Worm (Caenorhabditis elegans) whole organism, mixed stage, embryonic: ENCODE results near the gene F43B10.1.

ENCODE experiments used
- blmp-1 ChIP-seq: fragments of 150-350 bp; optimal IDR thresholded peaks from 2 replicates; lab custom pipeline; 2014; ENCODE audit warnings: missing biosample characterization, missing genetic modification characterization
- ces-1 ChIP-seq: fragments of 150-350 bp; optimal IDR thresholded peaks from 2 replicates; lab custom pipeline; 2014; ENCODE audit warnings: missing biosample characterization, missing genetic modification reagents, missing genetic modification characterization
- elt-1 ChIP-seq: sonication (generic microtip); optimal IDR thresholded peaks from 2 replicates; lab custom pipeline; 2017; ENCODE audit warnings: missing genetic modification characterization, mild to moderate bottlenecking, missing compliant biosample characterization, antibody characterized with exemption, moderate library complexity, borderline replicate concordance; ENCODE audit not compliant: insufficient read depth
- elt-3 ChIP-seq: fragments of 150-350 bp; optimal IDR thresholded peaks from 2 replicates; lab custom pipeline; 2014; ENCODE audit warnings: missing biosample characterization, missing genetic modification characterization
- mls-2 ChIP-seq: sonication (generic microtip); optimal IDR thresholded peaks from 2 replicates; lab custom pipeline; 2016; ENCODE audit warnings: mild to moderate bottlenecking, missing genetic modification characterization, moderate library complexity, missing compliant biosample characterization
- nhr-237 ChIP-seq: fragments of 150-350 bp; optimal IDR thresholded peaks from 2 replicates; lab custom pipeline; 2014; ENCODE audit warnings: missing biosample characterization, missing genetic modification characterization
- snpc-4 ChIP-seq: fragments of 150-350 bp; optimal IDR thresholded peaks from 2 replicates; lab custom pipeline; 2014; ENCODE audit warnings: missing biosample characterization, missing genetic modification characterization

DNA sequence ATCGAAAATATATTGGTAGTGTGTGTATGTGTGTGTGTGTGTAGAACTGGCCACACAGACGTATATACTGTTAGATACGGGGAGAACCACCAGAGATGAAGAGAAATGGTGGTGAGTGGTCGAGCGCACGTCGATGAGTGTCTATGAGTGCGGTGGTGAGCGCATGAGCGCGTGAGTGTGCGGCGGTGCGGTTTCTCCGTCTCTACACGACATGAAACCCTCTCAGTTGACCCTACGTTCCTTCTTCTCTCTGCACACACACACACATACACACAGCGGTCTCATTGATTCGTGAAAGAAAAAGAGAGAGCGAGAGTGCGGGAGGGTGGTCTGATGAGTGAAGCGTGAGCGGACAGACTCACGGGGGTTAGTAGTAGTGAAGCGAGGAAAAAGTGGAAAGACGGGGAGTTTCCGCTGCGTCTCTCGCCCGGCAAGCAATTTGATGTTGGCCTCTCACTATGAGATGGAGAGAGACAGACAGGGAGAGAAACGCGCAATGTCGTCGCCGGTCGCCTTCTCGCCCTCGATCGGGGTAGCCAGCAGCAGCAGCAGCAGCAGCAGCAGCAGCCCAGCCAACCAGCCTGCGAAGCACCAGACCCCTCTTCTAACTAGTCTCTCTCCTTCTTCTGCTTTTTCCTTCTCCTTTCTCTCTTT lies 50.2 kb downstream of the F43B10.1 start:
- TF ChIP-seq nhr-237 (tag; lab: Kevin White, UChicago) = peak; percentile 92
- no peak for TF ChIP-seq snpc-4 (tag; lab: Kevin White, UChicago)
- peak; percentile 80 for TF ChIP-seq ces-1 (GFP tag; lab: Kevin White, UChicago)
- TF ChIP-seq mls-2 (tag; lab: Kevin White, UChicago) = peak; percentile 95
- peak; percentile 13 for TF ChIP-seq blmp-1 (tag; lab: Kevin White, UChicago)
- peak; percentile 56 for TF ChIP-seq elt-3
- TF ChIP-seq elt-1 (tag; lab: Kevin White, UChicago) = peak; percentile 29
